Worm (Caenorhabditis elegans): Measurements from ENCODE around the gene F14B8.4.
A peak's percentile ranks its signal among the peaks of the same experiment; 100 is the strongest.

Gene F14B8.4

DNA sequence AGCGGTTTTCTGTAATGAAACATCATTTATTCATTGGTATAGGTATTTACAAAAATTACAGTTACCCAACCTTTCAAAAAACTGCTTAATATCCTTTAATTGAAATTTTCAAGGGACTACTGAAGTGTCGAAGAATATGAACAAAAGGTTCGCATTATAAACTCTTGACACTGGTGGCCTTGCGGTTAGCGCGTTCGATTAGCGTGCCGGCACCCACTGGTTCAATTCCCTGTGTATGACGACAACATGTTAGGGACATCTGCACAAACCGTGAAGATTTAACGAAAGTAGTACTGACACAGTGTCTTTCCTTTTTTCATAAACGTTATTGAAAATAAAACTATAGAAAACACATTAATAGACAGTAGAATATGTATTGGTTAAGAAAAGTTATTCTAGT is 32.0 kb downstream of the F14B8.4 start (continued):
- TF ChIP-seq spr-1 (tag; optimal IDR thresholded peaks at IDR 0.05) = peak; percentile 75
- TF ChIP-seq cey-2 (tag; optimal IDR thresholded peaks at IDR 0.05; ENCODE audit: borderline replicate concordance, insufficient read depth) = no peak
- no peak for TF ChIP-seq fos-1 (tag; optimal IDR thresholded peaks at IDR 0.05)
- TF ChIP-seq unc-62 (GFP tag; optimal IDR thresholded peaks at IDR 0.05 in 1 of 2) = peak in 1 of 2 experiments; percentile 53
- TF ChIP-seq unc-62 (tag; optimal IDR thresholded peaks at IDR 0.05) = no peak
- TF ChIP-seq dmd-9 (GFP tag; IDR thresholded peaks at IDR 0.05) = peak; percentile 69; the same call in 1 of the 2 replicates
- TF ChIP-seq ceh-44 (GFP tag; IDR thresholded peaks at IDR 0.05) = peak; percentile 70; the same call in 1 of the 2 replicates
- TF ChIP-seq unc-130 (GFP tag; optimal IDR thresholded peaks at IDR 0.05) = no peak

DNA sequence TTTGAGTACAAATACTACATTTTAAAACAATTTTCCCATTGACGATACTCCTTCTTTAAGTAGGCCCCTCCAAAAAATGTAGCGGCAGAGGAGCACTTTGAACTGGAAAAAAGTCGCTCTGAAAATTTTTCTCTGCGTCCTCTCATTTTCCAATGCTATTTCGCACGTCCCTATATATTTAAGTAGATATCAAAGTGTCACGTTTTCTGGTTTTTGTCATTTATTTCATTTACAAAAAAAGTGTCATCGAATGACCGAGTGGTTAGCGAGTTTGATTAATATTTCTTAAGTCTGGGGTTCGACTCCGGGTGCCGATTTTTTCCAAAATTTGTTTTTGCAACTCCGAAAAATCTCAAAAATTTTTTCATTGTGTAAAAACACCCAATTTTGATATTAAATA is 32.8 kb downstream of the F14B8.4 start:
- TF ChIP-seq nhr-48 (tag; optimal IDR thresholded peaks at IDR 0.05) (no peak), mes-2 (tag; optimal IDR thresholded peaks at IDR 0.05; ENCODE audit: poor library complexity, severe bottlenecking) (no peak), nhr-42 (GFP tag; IDR thresholded peaks at IDR 0.05) (no peak), daf-12 (tag; optimal IDR thresholded peaks at IDR 0.05) (no peak), lim-7 (GFP tag; IDR thresholded peaks at IDR 0.05) (peak; percentile 50; the same call in 1 of the 2 replicates), ctbp-1 (GFP tag; IDR thresholded peaks at IDR 0.05) (no peak)

DNA sequence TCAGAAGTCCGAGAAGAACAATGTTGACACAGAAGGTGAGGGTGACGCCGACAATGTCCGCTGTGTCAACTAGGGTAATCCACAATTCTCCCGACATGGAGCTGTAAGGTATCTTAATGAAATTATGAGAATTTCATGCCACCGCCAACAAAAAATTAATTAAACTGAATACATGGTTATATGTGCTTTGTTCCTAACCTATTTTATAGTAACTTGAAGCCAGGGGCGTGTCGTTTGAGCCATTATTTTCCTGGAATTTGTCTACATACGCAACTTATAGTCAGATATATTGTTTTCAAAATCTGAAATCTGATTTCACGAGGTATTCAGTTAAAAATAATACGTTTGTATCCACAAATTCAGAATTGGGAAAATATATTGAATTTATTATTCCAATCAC is 33.9 kb downstream of the F14B8.4 start, which contains the start of gene odr-10:
Gene odr-10 (minus strand): TSS at position 101 of the 400 bp plus-strand sequence.
- TF ChIP-seq nhr-102 (tag; optimal IDR thresholded peaks at IDR 0.05) (no peak), egl-43 (GFP tag; IDR thresholded peaks at IDR 0.05) (no peak), arid-1 (GFP tag; conservative IDR thresholded peaks at IDR 0.05) (no peak), sdz-12 (GFP tag; optimal IDR thresholded peaks at IDR 0.05) (no peak), lin-15B (tag; optimal IDR thresholded peaks at IDR 0.05) (no peak), unc-62 (GFP tag; optimal IDR thresholded peaks at IDR 0.05 in 1 of 2) (no peak), unc-62 (tag; optimal IDR thresholded peaks at IDR 0.05) (no peak), nhr-77 (tag; optimal IDR thresholded peaks at IDR 0.05) (no peak), Y48G9A.11 (GFP tag; IDR thresholded peaks at IDR 0.05) (no peak), nhr-25 (tag; optimal IDR thresholded peaks at IDR 0.05; ENCODE audit: borderline replicate concordance, insufficient read depth) (no peak), T26A8.4 (GFP tag; IDR thresholded peaks at IDR 0.05) (no peak), pqm-1 (tag; optimal IDR thresholded peaks at IDR 0.05) (no peak), madf-9 (GFP tag; conservative IDR thresholded peaks at IDR 0.05) (no peak), lir-3 (tag; optimal IDR thresholded peaks at IDR 0.05) (no peak), saeg-2 (GFP tag; IDR thresholded peaks at IDR 0.05) (no peak), daf-8 (GFP tag; IDR thresholded peaks at IDR 0.05) (no peak), R02D3.7 (tag; optimal IDR thresholded peaks at IDR 0.05) (no peak)

DNA sequence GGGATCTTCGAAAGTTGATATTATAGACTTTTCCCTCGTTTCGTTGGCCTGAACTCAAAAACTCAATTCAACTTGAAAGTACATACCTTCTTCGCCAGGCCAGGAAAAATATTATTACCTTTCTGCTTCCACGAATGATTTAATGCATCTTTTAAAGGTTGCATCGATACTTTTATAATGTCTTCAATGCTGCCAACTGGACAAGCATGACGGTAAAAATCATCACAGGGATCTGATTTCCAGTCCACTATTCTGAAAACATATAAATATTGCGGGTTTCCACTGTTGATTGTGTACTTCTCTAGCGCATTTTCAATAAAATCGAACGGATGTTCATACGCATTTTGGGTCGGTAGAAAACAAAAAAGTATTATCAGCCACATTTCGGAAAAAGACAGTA is 36.7 kb downstream of the F14B8.4 start, which contains the start of gene nep-4:
Gene nep-4 (minus strand): TSS at position 393 of the 400 bp plus-strand sequence.
- TF ChIP-seq aha-1 (tag) = peak; percentile 93
- no peak for TF ChIP-seq lir-3 (tag; optimal IDR thresholded peaks at IDR 0.05)
- TF ChIP-seq pqm-1 (tag; optimal IDR thresholded peaks at IDR 0.05) = no peak

DNA sequence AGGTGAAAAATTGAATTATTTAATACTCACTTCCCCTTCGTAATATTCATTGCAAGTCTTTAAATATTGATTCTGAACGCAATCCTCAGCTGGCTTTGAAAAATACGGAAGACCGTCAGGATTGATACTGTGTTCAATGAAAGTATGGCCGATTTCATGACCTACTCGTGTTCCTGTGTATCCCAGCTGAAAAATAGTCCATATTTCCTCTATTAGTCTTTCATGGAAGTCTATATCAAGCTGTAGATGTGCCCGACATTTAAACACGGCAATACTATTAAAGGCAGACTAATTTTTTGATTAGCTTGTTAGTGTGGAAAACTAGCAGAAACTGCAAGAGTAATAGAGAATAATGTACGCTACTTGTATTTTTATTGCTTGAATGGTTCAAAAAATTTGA is 38.2 kb downstream of the F14B8.4 start:
- TF ChIP-seq aha-1 (tag) (peak; percentile 79), madf-9 (GFP tag; conservative IDR thresholded peaks at IDR 0.05) (no peak), unc-62 (GFP tag; optimal IDR thresholded peaks at IDR 0.05 in 1 of 2) (peak in 1 of 2 experiments; percentile 57), unc-62 (tag; optimal IDR thresholded peaks at IDR 0.05) (no peak)

DNA sequence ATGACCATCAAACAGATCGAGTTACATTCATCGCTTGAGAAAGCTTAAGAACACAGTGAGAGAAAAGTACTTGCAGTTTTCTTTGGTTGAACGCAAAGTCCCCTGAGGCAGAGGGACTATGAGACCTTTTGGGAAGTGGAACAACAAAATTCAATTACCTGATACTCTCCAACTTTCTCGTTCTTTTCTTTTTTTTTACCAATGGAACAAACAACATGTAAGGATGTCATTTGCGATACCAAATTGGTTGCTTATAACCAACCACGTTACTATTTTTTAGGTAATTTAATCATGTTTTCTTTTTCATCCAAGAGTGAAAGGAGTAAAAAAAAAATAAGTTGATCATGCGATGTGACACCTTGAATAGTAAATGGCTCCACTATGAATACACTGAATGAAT is 43.0 kb downstream of the F14B8.4 start:
- TF ChIP-seq hmg-1.1 (GFP tag; IDR thresholded peaks at IDR 0.05) = 0 out of 2 replicates have a peak, but pooled peaks have one; percentile 18
- TF ChIP-seq ctbp-1 (GFP tag; IDR thresholded peaks at IDR 0.05) = peak; percentile 31; the same call in 1 of the 2 replicates
- TF ChIP-seq fkh-10 (GFP tag; optimal IDR thresholded peaks at IDR 0.05) = peak; percentile 16
- TF ChIP-seq unc-62 (GFP tag; optimal IDR thresholded peaks at IDR 0.05 in 1 of 2) = peak in 1 of 2 experiments; percentile 32
- no peak for TF ChIP-seq unc-62 (tag; optimal IDR thresholded peaks at IDR 0.05)
- TF ChIP-seq zfp-3 (GFP tag; conservative IDR thresholded peaks at IDR 0.05) = no peak
- TF ChIP-seq spr-3 (GFP tag; optimal IDR thresholded peaks at IDR 0.05) = no peak
- peak; percentile 91 for TF ChIP-seq ces-1 (GFP tag; optimal IDR thresholded peaks at IDR 0.05)
